Worm (Caenorhabditis elegans): Measurements from ENCODE around the gene nhr-105.

DNA sequence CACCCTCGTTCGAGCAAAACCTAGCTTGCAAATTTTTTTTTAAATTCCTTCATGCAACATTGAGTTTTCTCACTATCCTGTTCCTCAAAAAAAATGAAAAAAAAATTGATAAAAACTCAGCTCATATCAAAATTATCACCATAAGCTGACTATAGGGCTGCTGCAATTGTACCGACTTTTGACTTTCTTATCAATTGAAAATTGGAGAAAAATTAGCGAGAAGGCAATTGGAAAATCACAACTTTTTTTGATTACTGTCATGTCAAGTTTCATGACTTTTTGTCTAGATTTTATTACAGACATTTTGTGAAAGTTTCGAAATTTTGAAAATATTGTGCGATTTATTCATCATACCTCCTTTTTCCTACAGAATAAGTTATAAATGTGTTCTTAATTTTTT lies 24.1 kb upstream of the nhr-105 start:
- TF ChIP-seq snpc-4 (tag; optimal IDR thresholded peaks at IDR 0.05) = no peak
- TF ChIP-seq egl-27 (tag; optimal IDR thresholded peaks at IDR 0.05) = no peak
- TF ChIP-seq sup-37 (GFP tag; optimal IDR thresholded peaks at IDR 0.05) = no peak
- TF ChIP-seq ama-1 (optimal IDR thresholded peaks at IDR 0.05) = no peak
- TF ChIP-seq nhr-90 (tag; optimal IDR thresholded peaks at IDR 0.05; ENCODE audit: poor library complexity) = no peak
- no peak for TF ChIP-seq nhr-12 (tag; optimal IDR thresholded peaks at IDR 0.05)
- no peak for TF ChIP-seq swsn-7 (tag; optimal IDR thresholded peaks at IDR 0.05)
- no peak for TF ChIP-seq nhr-28 (tag; optimal IDR thresholded peaks at IDR 0.05)
- TF ChIP-seq nhr-47 (tag; optimal IDR thresholded peaks at IDR 0.05) = no peak
- no peak for TF ChIP-seq fkh-8 (tag; optimal IDR thresholded peaks at IDR 0.05)
- TF ChIP-seq egl-13 (tag; optimal IDR thresholded peaks at IDR 0.05) = no peak
